Worm (Caenorhabditis elegans) whole organism, L1 larva: ENCODE results near the gene slc-36.5.

Experiments
- aly-2 ChIP-seq: fragments of 150-350 bp; optimal IDR thresholded peaks from 2 replicates; lab custom pipeline; 2014; ENCODE audit warnings: missing biosample characterization, missing genetic modification characterization
- egl-13 ChIP-seq: sonication (generic microtip); optimal IDR thresholded peaks from 2 replicates; lab custom pipeline; 2016; ENCODE audit warnings: missing genotype, missing genetic modification reagents, missing genetic modification characterization, missing compliant biosample characterization
- nhr-28 ChIP-seq: fragments of 150-350 bp; optimal IDR thresholded peaks from 2 replicates; lab custom pipeline; 2014; ENCODE audit warnings: missing biosample characterization, missing genetic modification characterization

ce11 chrII:6841102-6841501, 35.8 kb downstream of the slc-36.5 start:
- TF ChIP-seq aly-2 (tag; lab: Kevin White, UChicago) (no peak), nhr-28 (tag; lab: Kevin White, UChicago) (no peak), egl-13 (tag; lab: Kevin White, UChicago) (no peak)
